Worm (Caenorhabditis elegans): ENCODE measurements around the gene frpr-5.

frpr-5 gene

ce11 chrV:13536058-13536579 lies at the start of gene frpr-5:
Gene frpr-5, minus strand, starts transcription at chrV:13536108.
- TF ChIP-seq lin-14 (GFP tag; optimal IDR thresholded peaks at IDR 0.05) (peak; percentile 16), ztf-4 (tag; optimal IDR thresholded peaks at IDR 0.05) (no peak), tbx-2 (tag; optimal IDR thresholded peaks at IDR 0.05) (peak; percentile 59), ceh-63 (GFP tag; optimal IDR thresholded peaks at IDR 0.05) (no peak), sup-37 (GFP tag; optimal IDR thresholded peaks at IDR 0.05) (no peak)

- TF ChIP-seq C16A3.4 (tag; optimal IDR thresholded peaks at IDR 0.05) (no peak), mab-9 (GFP tag; IDR thresholded peaks at IDR 0.05) (no peak), pax-3 (tag; optimal IDR thresholded peaks at IDR 0.05) (no peak), snu-23 (GFP tag; optimal IDR thresholded peaks at IDR 0.05) (no peak), tbx-2 (tag; optimal IDR thresholded peaks at IDR 0.05) (no peak), lin-13 (GFP tag; optimal IDR thresholded peaks at IDR 0.05) (no peak), unc-30 (tag; optimal IDR thresholded peaks at IDR 0.05) (no peak), ama-1 (optimal IDR thresholded peaks at IDR 0.05) (no peak), ceh-8 (GFP tag; optimal IDR thresholded peaks at IDR 0.05) (no peak), fkh-10 (GFP tag; optimal IDR thresholded peaks at IDR 0.05) (no peak), hpl-2 (GFP tag; optimal IDR thresholded peaks at IDR 0.05) (no peak), zag-1 (tag; optimal IDR thresholded peaks at IDR 0.05) (no peak), hlh-4 (tag; optimal IDR thresholded peaks at IDR 0.05) (no peak), F16B12.6 (tag; optimal IDR thresholded peaks at IDR 0.05) (no peak), C04F5.9 (tag; optimal IDR thresholded peaks at IDR 0.05) (no peak), nhr-20 (tag; optimal IDR thresholded peaks at IDR 0.05) (no peak), zip-4 (GFP tag; optimal IDR thresholded peaks at IDR 0.05) (no peak)
These were observed 48.6 kb upstream of the frpr-5 start, which contains the start of gene F53F4.1 for ce11 chrV:13584484-13584883. Gene F53F4.1, plus strand, starts transcription at chrV:13584784.

- TF ChIP-seq elt-2 (tag; optimal IDR thresholded peaks at IDR 0.05) (peak; percentile 42), elt-3 (tag; optimal IDR thresholded peaks at IDR 0.05) (no peak), dpl-1 (GFP tag; optimal IDR thresholded peaks at IDR 0.05) (no peak), tbx-2 (tag; optimal IDR thresholded peaks at IDR 0.05) (no peak), zag-1 (tag; optimal IDR thresholded peaks at IDR 0.05) (no peak)
These were observed 44.8 kb upstream of the frpr-5 start, which contains the start of gene C50B8.5 for ce11 chrV:13580696-13581095. Gene C50B8.5, plus strand, starts transcription at chrV:13580968.

- TF ChIP-seq elt-2 (tag; optimal IDR thresholded peaks at IDR 0.05) = peak; percentile 39
- TF ChIP-seq nhr-71 (tag; optimal IDR thresholded peaks at IDR 0.05) = no peak
These were observed 42.7 kb upstream of the frpr-5 start, which contains the start of gene C50B8.6 for ce11 chrV:13578637-13579036. Gene C50B8.6, plus strand, starts transcription at chrV:13578972.

- no peak for TF ChIP-seq nhr-12 (tag; optimal IDR thresholded peaks at IDR 0.05)
- TF ChIP-seq ces-1 (GFP tag; optimal IDR thresholded peaks at IDR 0.05) = no peak
- TF ChIP-seq tbx-2 (tag; optimal IDR thresholded peaks at IDR 0.05) = no peak
- TF ChIP-seq xbp-1 (tag; optimal IDR thresholded peaks at IDR 0.05) = no peak
- TF ChIP-seq aha-1 (tag; optimal IDR thresholded peaks at IDR 0.05) = no peak
- no peak for TF ChIP-seq tlp-1 (tag; optimal IDR thresholded peaks at IDR 0.05)
- no peak for TF ChIP-seq lin-15B (tag; optimal IDR thresholded peaks at IDR 0.05)
- TF ChIP-seq unc-130 (tag; optimal IDR thresholded peaks at IDR 0.05) = no peak
- TF ChIP-seq nhr-90 (tag; optimal IDR thresholded peaks at IDR 0.05; ENCODE audit: poor library complexity) = no peak
- TF ChIP-seq nhr-237 (tag; optimal IDR thresholded peaks at IDR 0.05) = no peak
- no peak for TF ChIP-seq ama-1 (optimal IDR thresholded peaks at IDR 0.05)
- TF ChIP-seq unc-62 (GFP tag; optimal IDR thresholded peaks at IDR 0.05) = no peak
These were observed 41.6 kb upstream of the frpr-5 start for ce11 chrV:13577463-13577862.
